Fruit fly (Drosophila melanogaster) whole organism, embryonic: ENCODE measurements around the gene sac.

Source experiments
- CG10431 ChIP-seq: fragments of 200-800 bp; sonication (Bioruptor generic); optimal IDR thresholded peaks from 3 replicates; lab custom pipeline; 2018; ENCODE audit warnings: missing biosample characterization, mild to moderate bottlenecking, missing genetic modification characterization
- CG12155 ChIP-seq: fragments of 200-800 bp; sonication (Bioruptor generic); optimal IDR thresholded peaks from 3 replicates; lab custom pipeline; 2016; ENCODE audit warnings: missing biosample characterization, missing genetic modification characterization
- CG13894 ChIP-seq: fragments of 200-800 bp; sonication (Bioruptor generic); optimal IDR thresholded peaks from 3 replicates; lab custom pipeline; 2018; ENCODE audit warnings: missing biosample characterization, mild to moderate bottlenecking, missing genetic modification characterization, moderate library complexity
- CG16813 ChIP-seq: fragments of 200-800 bp; sonication (Bioruptor generic); IDR thresholded peaks from 3 replicates; pipeline ENCODE4 v1.3.6; 2022; ENCODE audit warnings: missing biosample characterization, missing genetic modification characterization; ENCODE audit not compliant: partially characterized antibody
- CG17385 ChIP-seq: fragments of 200-800 bp; sonication (Bioruptor generic); optimal IDR thresholded peaks from 3 replicates; lab custom pipeline; 2018; ENCODE audit warnings: missing biosample characterization, mild to moderate bottlenecking, missing genetic modification characterization
- CG17912 ChIP-seq: fragments of 200-800 bp; sonication (Bioruptor generic); optimal IDR thresholded peaks from 2 replicates; lab custom pipeline; 2018; ENCODE audit warnings: missing biosample characterization, mild to moderate bottlenecking, missing genetic modification characterization
- CG2116 ChIP-seq: fragments of 200-800 bp; sonication (Bioruptor generic); optimal IDR thresholded peaks from 3 replicates; lab custom pipeline; 2018; ENCODE audit warnings: missing biosample characterization, mild to moderate bottlenecking, missing genetic modification characterization
- CG2199 ChIP-seq: fragments of 200-800 bp; sonication (Bioruptor generic); IDR thresholded peaks from 3 replicates; pipeline ENCODE4 v1.3.6; 2022; ENCODE audit warnings: missing biosample characterization, missing genetic modification characterization
- CG33213 ChIP-seq: fragments of 200-800 bp; sonication (Bioruptor generic); optimal IDR thresholded peaks from 3 replicates; lab custom pipeline; 2016; ENCODE audit warnings: missing biosample characterization, missing genetic modification characterization
- CG4617 ChIP-seq: fragments of 200-800 bp; sonication (Bioruptor generic); optimal IDR thresholded peaks from 3 replicates; lab custom pipeline; 2016; ENCODE audit warnings: missing biosample characterization, missing genetic modification characterization, borderline replicate concordance
- CG7963 ChIP-seq: fragments of 200-800 bp; sonication (Bioruptor generic); IDR thresholded peaks from 3 replicates; pipeline ENCODE4 v1.3.6; 2022; ENCODE audit warnings: missing biosample characterization, missing genetic modification characterization; ENCODE audit not compliant: partially characterized antibody
- CG8281 ChIP-seq: fragments of 200-800 bp; sonication (Bioruptor generic); optimal IDR thresholded peaks from 2 replicates; lab custom pipeline; 2018; ENCODE audit warnings: missing biosample characterization, mild to moderate bottlenecking, missing genetic modification characterization, moderate library complexity
- D19A ChIP-seq: fragments of 200-800 bp; optimal IDR thresholded peaks from 3 replicates; lab custom pipeline; 2019; ENCODE audit warnings: missing biosample characterization, mild to moderate bottlenecking, missing genetic modification characterization, moderate library complexity
- Kr ChIP-seq: fragments of 200-800 bp; sonication (Bioruptor generic); optimal IDR thresholded peaks from 2 replicates; lab custom pipeline; 2017; ENCODE audit warnings: missing biosample characterization, mild to moderate bottlenecking, missing genetic modification characterization
- Med ChIP-seq: fragments of 200-800 bp; sonication (Bioruptor generic); peaks from one replicate; lab custom pipeline; 2016; ENCODE audit warnings: missing biosample characterization, missing genetic modification characterization, mild to moderate bottlenecking, inconsistent platforms, moderate library complexity
- Sox100B ChIP-seq: fragments of 200-800 bp; sonication (Bioruptor generic); optimal IDR thresholded peaks from 3 replicates; lab custom pipeline; 2018; ENCODE audit warnings: missing biosample characterization, mild to moderate bottlenecking, missing genetic modification characterization
- Sry-β ChIP-seq: fragments of 200-800 bp; sonication (Bioruptor generic); optimal IDR thresholded peaks from 2 replicates; lab custom pipeline; 2018; ENCODE audit warnings: missing biosample characterization, mild to moderate bottlenecking, missing genetic modification characterization, moderate library complexity
- crol ChIP-seq: fragments of 200-800 bp; sonication (Bioruptor generic); IDR thresholded peaks from 2 replicates; pipeline ENCODE4 v1.3.6; 2022; ENCODE audit warnings: missing biosample characterization, missing genetic modification characterization
- dmrt99B ChIP-seq: fragments of 200-800 bp; sonication (Bioruptor generic); optimal IDR thresholded peaks from 2 replicates; lab custom pipeline; 2018; ENCODE audit warnings: missing biosample characterization, mild to moderate bottlenecking, missing genetic modification characterization, moderate library complexity
- gcm2 ChIP-seq: fragments of 200-800 bp; sonication (Bioruptor generic); optimal IDR thresholded peaks from 2 replicates; lab custom pipeline; 2016; ENCODE audit warnings: missing biosample characterization, missing genetic modification characterization
- gem ChIP-seq: fragments of 200-800 bp; sonication (Bioruptor generic); optimal IDR thresholded peaks from 2 replicates; lab custom pipeline; 2019; ENCODE audit warnings: missing biosample characterization, mild to moderate bottlenecking, missing genetic modification characterization, moderate library complexity
- h ChIP-seq: fragments of >200 bp; optimal IDR thresholded peaks from 2 replicates; lab custom pipeline; 2017
- hb ChIP-seq: fragments of 200-800 bp; sonication (Bioruptor generic); IDR thresholded peaks from 3 replicates; pipeline ENCODE4 v1.3.6; 2022; ENCODE audit warnings: missing biosample characterization, missing genetic modification characterization; ENCODE audit not compliant: partially characterized antibody
- onecut ChIP-seq: fragments of 200-800 bp; sonication (Bioruptor generic); IDR thresholded peaks from 2 replicates; pipeline ENCODE4 v1.3.6; 2022; ENCODE audit warnings: missing biosample characterization, missing genetic modification characterization
- prd ChIP-seq, 3 experiments: fragments of >200 bp in 2 of 3; fragments of 200-800 bp in 1 of 3; sonication (Bioruptor generic) in 1 of 3; optimal IDR thresholded peaks in 2 of 3; IDR thresholded peaks in 1 of 3; 2 replicates in 2 of 3; 3 replicates in 1 of 3; pipeline versions ENCODE4 v1.3.6 to Lab custom; 2017 to 2022; ENCODE audit warnings: missing biosample characterization in 1 of 3, missing genetic modification characterization in 1 of 3
- pros ChIP-seq: fragments of 200-800 bp; sonication (Bioruptor generic); optimal IDR thresholded peaks from 3 replicates; lab custom pipeline; 2019; ENCODE audit warnings: missing biosample characterization, mild to moderate bottlenecking, missing genetic modification characterization, moderate library complexity
- pzg ChIP-seq: fragments of 200-800 bp; sonication (Bioruptor generic); optimal IDR thresholded peaks from 3 replicates; lab custom pipeline; 2018; ENCODE audit warnings: missing biosample characterization, mild to moderate bottlenecking, missing genetic modification characterization, moderate library complexity
- sens ChIP-seq: fragments of 200-800 bp; sonication (Bioruptor generic); peaks from one replicate; lab custom pipeline; 2016; ENCODE audit warnings: missing biosample characterization, missing genetic modification characterization
- trh ChIP-seq: fragments of 200-800 bp; sonication (Bioruptor generic); optimal IDR thresholded peaks from 2 replicates; lab custom pipeline; 2016; ENCODE audit warnings: missing biosample characterization, missing genetic modification characterization
- z ChIP-seq: fragments of 200-800 bp; sonication (Bioruptor generic); IDR thresholded peaks from 3 replicates; pipeline ENCODE4 v1.3.6; 2022; ENCODE audit warnings: missing biosample characterization, missing genetic modification characterization
- zfh1 ChIP-seq: fragments of 200-800 bp; sonication (Bioruptor generic); IDR thresholded peaks from 3 replicates; pipeline ENCODE4 v1.3.6; 2022; ENCODE audit warnings: missing biosample characterization, missing genetic modification characterization

Gene sac

dm6 chr3R:4484999-4485398 is 4.4 kb downstream of the sac start, which contains the start of gene Fip1 (continued):
- TF ChIP-seq CG16813: 0 out of 3 replicates have a peak, but pooled peaks have one; percentile 10
- peak; percentile 45 for TF ChIP-seq CG4617
- peak; percentile 6 for TF ChIP-seq pzg (GFP tag; lab: Kevin White, UChicago)
- TF ChIP-seq prd (optimal IDR thresholded peaks at IDR 0.05; lab: Kevin White, UChicago): no peak
- no peak for TF ChIP-seq prd (GFP tag; IDR thresholded peaks at IDR 0.05; lab: Robert Waterston, UW)
- no peak for TF ChIP-seq hb
- TF ChIP-seq zfh1 (GFP tag; lab: Robert Waterston, UW): no peak
- peak; percentile 67 for TF ChIP-seq Med
- no peak for TF ChIP-seq CG10431

- TF ChIP-seq h (lab: Kevin White, UChicago): no peak
- TF ChIP-seq Kr (GFP tag; lab: Kevin White, UChicago): no peak
- TF ChIP-seq CG33213: no peak
- no peak for TF ChIP-seq CG12155 (GFP tag; lab: Kevin White, UChicago)
- TF ChIP-seq Sry-β: no peak
- no peak for TF ChIP-seq crol (GFP tag; lab: Robert Waterston, UW)
These were observed 25.7 kb downstream of the sac start, which contains the start of gene CG34425 for dm6 chr3R:4506265-4506664. CG34425 (minus strand) TSS chr3R:4506365.

dm6 chr3R:4524144-4524784 is 43.7 kb downstream of the sac start:
- TF ChIP-seq CG7963 (no peak), pros (GFP tag; lab: Kevin White, UChicago) (peak; percentile 92), CG2199 (GFP tag; lab: Robert Waterston, UW) (peak; percentile 63; the same call in 1 of the 3 replicates), dmrt99B (tag; lab: Kevin White, UChicago) (peak; percentile 6), sens (GFP tag; lab: Kevin White, UChicago) (peak; percentile 37), Sox100B (GFP tag; lab: Kevin White, UChicago) (peak; percentile 16), D19A (tag; lab: Kevin White, UChicago) (peak; percentile 97), CG17385 (GFP tag; lab: Kevin White, UChicago) (peak; percentile 11), trh (GFP tag; lab: Kevin White, UChicago) (no peak), CG13894 (tag; lab: Kevin White, UChicago) (peak; percentile 38), onecut (peak; percentile 92), gem (tag; lab: Kevin White, UChicago) (peak; percentile 20), gcm2 (GFP tag; lab: Kevin White, UChicago) (no peak)
- TF ChIP-seq, all 482 proteins: peak for 10

- TF ChIP-seq CG17912 (GFP tag; lab: Kevin White, UChicago) (no peak), z (GFP tag; lab: Robert Waterston, UW) (peak; percentile 91), CG2199 (GFP tag; lab: Robert Waterston, UW) (0 out of 3 replicates have a peak, but pooled peaks have one; percentile 42), CG2116 (no peak), CG8281 (tag; lab: Kevin White, UChicago) (peak; percentile 19)
These were observed 50.4 kb downstream of the sac start for dm6 chr3R:4530972-4531371.
